Fruit fly (Drosophila melanogaster) Kc167 (cell line): ENCODE measurements around the gene CG34244.

Experiments used
- Myc ChIP-seq: fragments of >200 bp; optimal IDR thresholded peaks from 2 replicates; lab custom pipeline; 2017; ENCODE audit warnings: missing external identifiers
- h ChIP-seq: fragments of >200 bp; optimal IDR thresholded peaks from 3 replicates; lab custom pipeline; 2018; ENCODE audit warnings: missing external identifiers
- insv ChIP-seq: fragments of >200 bp; optimal IDR thresholded peaks from 3 replicates; lab custom pipeline; 2018; ENCODE audit warnings: missing external identifiers
- psq ChIP-seq: fragments of >200 bp; optimal IDR thresholded peaks from 2 replicates; lab custom pipeline; 2017; ENCODE audit warnings: missing external identifiers

DNA sequence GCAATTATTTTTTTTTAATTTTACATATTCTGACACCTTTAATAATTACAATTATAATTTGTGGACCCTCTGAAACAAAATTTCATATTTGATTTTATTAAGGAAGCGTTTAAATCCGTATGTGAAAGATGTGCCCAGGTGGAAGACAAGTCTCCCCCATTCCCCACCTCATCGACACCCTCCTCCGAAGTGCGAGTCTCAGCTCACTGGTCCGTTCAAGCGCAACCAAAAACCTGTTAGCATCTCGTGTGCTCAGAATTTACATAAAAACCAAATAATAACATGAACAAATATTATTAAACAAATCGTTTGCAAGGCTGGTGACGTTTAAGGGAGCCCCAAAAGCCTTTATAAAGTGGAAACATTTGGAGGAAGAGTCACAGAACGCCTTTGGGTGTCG, 594 bp upstream of the CG34244 start, which contains the start of gene CG7906:
- TF ChIP-seq psq (lab: Kevin White, UChicago) (no peak), Myc (no peak), h (lab: Kevin White, UChicago) (no peak), insv (lab: Kevin White, UChicago) (no peak)
